Worm (Caenorhabditis elegans): ENCODE data around the gene F45D11.5.

ce11 chrII:1046937-1047336 is 45.4 kb downstream of the F45D11.5 start:
- TF ChIP-seq him-1 (tag; optimal IDR thresholded peaks at IDR 0.05) (no peak), W03F9.2 (tag; optimal IDR thresholded peaks at IDR 0.05) (no peak), dao-5 (tag; optimal IDR thresholded peaks at IDR 0.05) (no peak)

Measured in whole organism, L4/young adult.